Fruit fly (Drosophila melanogaster) whole organism, wandering third instar larva: ENCODE measurements around the gene lft.

Source experiments
- Abd-B ChIP-seq: fragments of >200 bp; optimal IDR thresholded peaks from 2 replicates; lab custom pipeline; 2017; ENCODE audit warnings: missing biosample characterization, missing genetic modification characterization
- CG32264 ChIP-seq: fragments of 200-800 bp; sonication (Bioruptor generic); optimal IDR thresholded peaks from 2 replicates; lab custom pipeline; 2016; ENCODE audit warnings: missing biosample characterization, missing genetic modification characterization
- CG9705 ChIP-seq: fragments of 200-800 bp; sonication (Bioruptor generic); optimal IDR thresholded peaks from 2 replicates; lab custom pipeline; 2018; ENCODE audit warnings: missing biosample characterization, mild to moderate bottlenecking, missing genetic modification characterization
- CrebA ChIP-seq: fragments of 200-800 bp; sonication (Bioruptor generic); optimal IDR thresholded peaks from 2 replicates; lab custom pipeline; 2016; ENCODE audit warnings: missing biosample characterization, mild to moderate bottlenecking, missing genetic modification characterization, borderline replicate concordance
- Dfd ChIP-seq: fragments of >200 bp; optimal IDR thresholded peaks from 2 replicates; lab custom pipeline; 2017; ENCODE audit warnings: missing biosample characterization, missing genetic modification characterization
- GATAd ChIP-seq: sonication (Bioruptor generic); optimal IDR thresholded peaks from 2 replicates; lab custom pipeline; 2016; ENCODE audit warnings: missing biosample characterization, missing genetic modification characterization
- HLH106 ChIP-seq: fragments of 200-800 bp; optimal IDR thresholded peaks from 3 replicates; lab custom pipeline; 2019; ENCODE audit warnings: missing biosample characterization, mild to moderate bottlenecking, missing genetic modification characterization, moderate library complexity
- Hnf4 ChIP-seq: fragments of 200-800 bp; sonication (Bioruptor generic); optimal IDR thresholded peaks from 2 replicates; lab custom pipeline; 2016; ENCODE audit warnings: missing biosample characterization, mild to moderate bottlenecking, missing genetic modification characterization
- Hr78 ChIP-seq: fragments of >200 bp; optimal IDR thresholded peaks from 2 replicates; lab custom pipeline; 2017; ENCODE audit warnings: missing biosample characterization, missing genetic modification characterization
- Hr83 ChIP-seq: fragments of 200-300 bp; sonication (Bioruptor generic); optimal IDR thresholded peaks from 2 replicates; lab custom pipeline; 2016; ENCODE audit warnings: missing biosample characterization, mild to moderate bottlenecking, missing genetic modification characterization, moderate library complexity; ENCODE audit not compliant: poor library complexity, severe bottlenecking
- Jra ChIP-seq: sonication (Bioruptor generic); optimal IDR thresholded peaks from 2 replicates; lab custom pipeline; 2016; ENCODE audit warnings: missing biosample characterization, missing genetic modification characterization
- Mio ChIP-seq: sonication (Bioruptor generic); optimal IDR thresholded peaks from 2 replicates; lab custom pipeline; 2016; ENCODE audit warnings: missing biosample characterization, missing genetic modification characterization
- Myc ChIP-seq: fragments of >200 bp; optimal IDR thresholded peaks from 2 replicates; lab custom pipeline; 2017
- N ChIP-seq: fragments of >200 bp; optimal IDR thresholded peaks from 2 replicates; lab custom pipeline; 2018; ENCODE audit warnings: missing biosample characterization, missing external identifiers, missing genetic modification characterization
- OdsH ChIP-seq: fragments of 200-800 bp; sonication (Bioruptor generic); optimal IDR thresholded peaks from 2 replicates; lab custom pipeline; 2016; ENCODE audit warnings: missing biosample characterization, mild to moderate bottlenecking, missing genetic modification characterization
- Rel ChIP-seq, 2 experiments: fragments of 200-800 bp; sonication (Bioruptor generic) in 1 of 2; optimal IDR thresholded peaks; 2 replicates in 1 of 2; 3 replicates in 1 of 2; lab custom pipeline; 2016 to 2019; ENCODE audit warnings: mild to moderate bottlenecking in 2 of 2, missing biosample characterization in 2 of 2, missing genetic modification characterization in 2 of 2, moderate library complexity in 1 of 2
- Sp1 ChIP-seq: fragments of 200-800 bp; sonication (Bioruptor generic); optimal IDR thresholded peaks from 3 replicates; lab custom pipeline; 2019; ENCODE audit warnings: missing biosample characterization, mild to moderate bottlenecking, missing genetic modification characterization, moderate library complexity
- Vsx2 ChIP-seq: fragments of 200-300, 225-300 bp; sonication (Bioruptor generic); optimal IDR thresholded peaks from 2 replicates; lab custom pipeline; 2018; ENCODE audit warnings: missing biosample characterization, missing genetic modification characterization; ENCODE audit not compliant: partially characterized antibody
- br ChIP-seq: fragments of 200-800 bp; sonication (Bioruptor generic); optimal IDR thresholded peaks from 2 replicates; lab custom pipeline; 2016; ENCODE audit warnings: missing biosample characterization, missing genetic modification characterization
- brk ChIP-seq: fragments of 200-800 bp; sonication (Bioruptor generic); optimal IDR thresholded peaks from 2 replicates; lab custom pipeline; 2016; ENCODE audit warnings: missing biosample characterization, mild to moderate bottlenecking, missing genetic modification characterization
- dl ChIP-seq, 2 experiments: fragments of 175-275, 200-275 bp in 1 of 2; fragments of 200-275 bp in 1 of 2; sonication (Bioruptor generic); optimal IDR thresholded peaks; lab custom pipeline; 2018; ENCODE audit warnings: mild to moderate bottlenecking in 2 of 2, missing biosample characterization in 2 of 2, missing genetic modification characterization in 2 of 2, moderate library complexity in 2 of 2; ENCODE audit not compliant: partially characterized antibody in 2 of 2, insufficient read depth in 1 of 2
- dmrt93B ChIP-seq: fragments of 200-800 bp; sonication (Bioruptor generic); optimal IDR thresholded peaks from 2 replicates; lab custom pipeline; 2018; ENCODE audit warnings: missing biosample characterization, mild to moderate bottlenecking, missing genetic modification characterization
- dsf ChIP-seq: sonication (Bioruptor generic); optimal IDR thresholded peaks from 2 replicates; lab custom pipeline; 2016; ENCODE audit warnings: missing biosample characterization, missing genetic modification characterization, borderline replicate concordance
- ey ChIP-seq: fragments of 200-800 bp; sonication (Bioruptor generic); optimal IDR thresholded peaks from 2 replicates; lab custom pipeline; 2016; ENCODE audit warnings: missing biosample characterization, missing genetic modification characterization
- foxo ChIP-seq, 2 experiments: fragments of 200-800 bp; sonication (Bioruptor generic); optimal IDR thresholded peaks; 2 replicates in 1 of 2; 3 replicates in 1 of 2; lab custom pipeline; 2016 to 2017; ENCODE audit warnings: missing biosample characterization in 2 of 2, missing genetic modification characterization in 2 of 2
- fru ChIP-seq: fragments of 200-800 bp; sonication (Bioruptor generic); optimal IDR thresholded peaks from 3 replicates; lab custom pipeline; 2016; ENCODE audit warnings: missing biosample characterization, mild to moderate bottlenecking, missing genetic modification characterization
- h ChIP-seq: fragments of 200-800 bp; sonication (Bioruptor generic); optimal IDR thresholded peaks from 3 replicates; lab custom pipeline; 2016; ENCODE audit warnings: missing biosample characterization, mild to moderate bottlenecking, missing genetic modification characterization
- jim ChIP-seq: fragments of 175-275, 200-325 bp; sonication (Bioruptor generic); optimal IDR thresholded peaks from 2 replicates; lab custom pipeline; 2016; ENCODE audit warnings: missing biosample characterization, mild to moderate bottlenecking, missing genetic modification characterization
- lola ChIP-seq: fragments of >200 bp; optimal IDR thresholded peaks from 2 replicates; lab custom pipeline; 2017; ENCODE audit warnings: missing biosample characterization, missing genetic modification characterization
- pan ChIP-seq: fragments of >200 bp; optimal IDR thresholded peaks from 2 replicates; lab custom pipeline; 2017
- psq ChIP-seq: fragments of 200-800 bp; sonication (Bioruptor generic); optimal IDR thresholded peaks from 3 replicates; lab custom pipeline; 2017; ENCODE audit warnings: missing biosample characterization, mild to moderate bottlenecking, missing genetic modification characterization, moderate library complexity
- rgr ChIP-seq: fragments of 200-800 bp; sonication (Bioruptor generic); optimal IDR thresholded peaks from 3 replicates; lab custom pipeline; 2016; ENCODE audit warnings: missing biosample characterization, mild to moderate bottlenecking, missing genetic modification characterization
- sage ChIP-seq: fragments of 200-800 bp; sonication (Bioruptor generic); optimal IDR thresholded peaks from 2 replicates; lab custom pipeline; 2016; ENCODE audit warnings: missing biosample characterization, mild to moderate bottlenecking, missing genetic modification characterization
- sv ChIP-seq: fragments of 200-800 bp; sonication (Bioruptor generic); optimal IDR thresholded peaks from 3 replicates; lab custom pipeline; 2016; ENCODE audit warnings: missing biosample characterization, missing genetic modification characterization
- tai ChIP-seq: sonication (Bioruptor generic); optimal IDR thresholded peaks from 2 replicates; lab custom pipeline; 2016; ENCODE audit warnings: missing biosample characterization, missing genetic modification characterization
- usp ChIP-seq: fragments of >200 bp; optimal IDR thresholded peaks from 2 replicates; lab custom pipeline; 2017; ENCODE audit warnings: missing biosample characterization, missing genetic modification characterization
- woc ChIP-seq: sonication (Bioruptor generic); optimal IDR thresholded peaks from 2 replicates; lab custom pipeline; 2016; ENCODE audit warnings: missing biosample characterization, mild to moderate bottlenecking, missing genetic modification characterization

The lft gene

DNA sequence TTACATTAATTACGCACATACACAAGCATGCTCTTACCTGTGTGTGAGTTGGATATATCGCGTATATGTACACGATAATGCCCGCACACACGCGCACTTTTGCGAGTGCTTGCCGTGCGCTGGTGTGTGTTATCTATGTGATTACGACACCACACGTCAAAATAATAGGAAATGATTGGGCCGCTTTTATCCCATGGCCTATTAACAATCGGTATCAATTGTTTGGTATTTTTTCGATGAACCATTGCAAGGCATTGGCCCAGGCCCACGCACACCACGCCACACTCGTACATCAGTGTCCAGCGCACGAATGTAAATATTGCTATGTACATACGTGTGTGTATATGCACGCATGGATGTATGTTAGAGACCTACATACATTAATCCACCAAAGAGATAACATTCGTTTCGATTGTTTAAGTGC, 29.4 kb upstream of the lft start:
- no peak for TF ChIP-seq CG32264 (GFP tag; lab: Kevin White, UChicago)
- no peak for TF ChIP-seq Abd-B (GFP tag; lab: Kevin White, UChicago)
- peak; percentile 57 for TF ChIP-seq Hnf4 (GFP tag; lab: Kevin White, UChicago)
- TF ChIP-seq sage (GFP tag; lab: Kevin White, UChicago), result peak; percentile 47
- peak; percentile 56 for TF ChIP-seq Sp1 (GFP tag; lab: Kevin White, UChicago)
- peak; percentile 33 for TF ChIP-seq HLH106 (tag; lab: Kevin White, UChicago)
- TF ChIP-seq fru (GFP tag; lab: Kevin White, UChicago), result peak; percentile 57
- TF ChIP-seq OdsH (GFP tag; lab: Kevin White, UChicago), result peak; percentile 56
- peak; percentile 11 for TF ChIP-seq sv (GFP tag; lab: Kevin White, UChicago)
- TF ChIP-seq psq, result peak; percentile 29
- TF ChIP-seq rgr, result peak; percentile 58
- TF ChIP-seq dmrt93B, result no peak
- TF ChIP-seq br, result peak; percentile 64
- TF ChIP-seq lola, result no peak
- TF ChIP-seq dl (GFP tag; optimal IDR thresholded peaks at IDR 0.05; lab: Kevin White, UChicago; ENCODE audit: insufficient read depth in 1 of 2, partially characterized antibody in 2 of 2), result no peak
- TF ChIP-seq woc, result peak; percentile 55
- no peak for TF ChIP-seq Mio (GFP tag; lab: Kevin White, UChicago)
- TF ChIP-seq dsf (GFP tag; lab: Kevin White, UChicago), result no peak
- TF ChIP-seq brk (GFP tag; lab: Kevin White, UChicago), result peak; percentile 57
- no peak for TF ChIP-seq jim (GFP tag; lab: Kevin White, UChicago)
- peak; percentile 13 for TF ChIP-seq Hr83 (GFP tag; lab: Kevin White, UChicago)
- peak; percentile 58 for TF ChIP-seq ey (GFP tag; lab: Kevin White, UChicago)
- TF ChIP-seq h, result peak; percentile 78
- TF ChIP-seq foxo (GFP tag; optimal IDR thresholded peaks at IDR 0.05; lab: Kevin White, UChicago), result peak in 1 of 2 experiments; percentile 16
- TF ChIP-seq CG9705, result no peak
- peak; percentile 39 for TF ChIP-seq Jra
- no peak for TF ChIP-seq tai (GFP tag; lab: Kevin White, UChicago)
- TF ChIP-seq usp (GFP tag; lab: Kevin White, UChicago), result no peak
- TF ChIP-seq Dfd (GFP tag; lab: Kevin White, UChicago), result no peak
- peak; percentile 80 for TF ChIP-seq Rel (GFP tag; optimal IDR thresholded peaks at IDR 0.05; lab: Kevin White, UChicago)
- peak; percentile 58 for TF ChIP-seq Rel (tag; optimal IDR thresholded peaks at IDR 0.05; lab: Kevin White, UChicago)
- TF ChIP-seq N, result peak; percentile 72

DNA sequence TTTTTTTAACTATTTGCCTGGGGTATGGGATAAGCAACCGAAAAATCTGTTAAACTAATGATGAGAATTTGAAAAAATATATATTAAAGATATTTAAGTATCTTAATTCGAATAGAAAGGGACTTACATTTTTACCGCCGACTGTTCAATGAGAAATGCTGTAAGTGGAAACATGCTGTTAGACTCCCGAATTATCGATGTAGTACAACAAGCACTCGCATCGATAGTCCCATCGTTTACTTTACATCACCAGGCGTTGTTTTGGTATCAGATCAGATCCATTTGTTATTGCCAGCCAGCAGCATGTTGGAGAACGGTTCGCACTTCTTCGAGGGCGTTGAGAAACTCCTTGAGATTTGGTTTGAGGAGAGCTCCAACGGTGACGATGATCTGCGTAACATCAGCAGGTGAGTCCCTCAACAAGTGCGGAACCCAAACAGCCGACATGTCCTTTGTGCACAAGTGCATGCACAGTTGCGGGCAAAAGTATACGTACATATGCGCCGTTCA, 25.0 kb upstream of the lft start, which contains the start of gene SamDC:
Gene SamDC (plus strand): TSS at position 246 of the 510 bp plus-strand sequence.
- TF ChIP-seq Mio (GFP tag; lab: Kevin White, UChicago) (no peak), rgr (peak; percentile 48), woc (peak; percentile 76), Sp1 (GFP tag; lab: Kevin White, UChicago) (peak; percentile 19), pan (no peak), Hnf4 (GFP tag; lab: Kevin White, UChicago) (peak; percentile 28), Rel (GFP tag; optimal IDR thresholded peaks at IDR 0.05; lab: Kevin White, UChicago) (no peak), Rel (tag; optimal IDR thresholded peaks at IDR 0.05; lab: Kevin White, UChicago) (peak; percentile 19), OdsH (GFP tag; lab: Kevin White, UChicago) (peak; percentile 24), Hr83 (GFP tag; lab: Kevin White, UChicago) (peak; percentile 71), Vsx2 (GFP tag; lab: Kevin White, UChicago) (no peak), dl (GFP tag; optimal IDR thresholded peaks at IDR 0.05; lab: Kevin White, UChicago; ENCODE audit: insufficient read depth in 1 of 2, partially characterized antibody in 2 of 2) (no peak), Hr78 (GFP tag; lab: Kevin White, UChicago) (peak; percentile 78), N (peak; percentile 97), CrebA (GFP tag; lab: Kevin White, UChicago) (no peak), HLH106 (tag; lab: Kevin White, UChicago) (peak; percentile 20), GATAd (GFP tag; lab: Kevin White, UChicago) (no peak), psq (no peak), foxo (GFP tag; optimal IDR thresholded peaks at IDR 0.05; lab: Kevin White, UChicago) (peak in 1 of 2 experiments; percentile 57), Jra (no peak), sv (GFP tag; lab: Kevin White, UChicago) (peak; percentile 4), Myc (lab: Kevin White, UChicago) (no peak), fru (GFP tag; lab: Kevin White, UChicago) (no peak), tai (GFP tag; lab: Kevin White, UChicago) (no peak), sage (GFP tag; lab: Kevin White, UChicago) (peak; percentile 30), jim (GFP tag; lab: Kevin White, UChicago) (no peak), CG32264 (GFP tag; lab: Kevin White, UChicago) (no peak), brk (GFP tag; lab: Kevin White, UChicago) (no peak), Abd-B (GFP tag; lab: Kevin White, UChicago) (no peak), h (peak; percentile 46), Dfd (GFP tag; lab: Kevin White, UChicago) (no peak)
